Fruit fly (Drosophila melanogaster) ovary, adult (tissue): ENCODE data around the gene Faa.

ENCODE experiments used
- CG17801 ChIP-seq: fragments of 200-800 bp; optimal IDR thresholded peaks from 2 replicates; lab custom pipeline; 2019; ENCODE audit warnings: missing biosample characterization, mild to moderate bottlenecking, missing genetic modification characterization, moderate library complexity; ENCODE audit not compliant: partially characterized antibody

The Faa gene

dm6 chr3L:4103258-4104247, 29.8 kb upstream of the Faa start, which contains the start of gene Fit1:
TSS of gene Fit1 (plus strand) at chr3L:4103564.
- TF ChIP-seq CG17801 (GFP tag; lab: Kevin White, UChicago), result peak; percentile 35

dm6 chr3L:4102496-4103257, 28.9 kb upstream of the Faa start, which contains the start of gene CG14995:
TSS of gene CG14995 (minus strand) at chr3L:4103256.
- TF ChIP-seq CG17801 (GFP tag; lab: Kevin White, UChicago), result peak; percentile 72

- no peak for TF ChIP-seq CG17801 (GFP tag; lab: Kevin White, UChicago)
These were observed 25.4 kb upstream of the Faa start for dm6 chr3L:4099194-4099593.

dm6 chr3L:4096546-4096945, 22.8 kb upstream of the Faa start:
- TF ChIP-seq CG17801 (GFP tag; lab: Kevin White, UChicago), result no peak

dm6 chr3L:4092705-4093257, 19.0 kb upstream of the Faa start, which contains the start of gene CG14990:
TSS of gene CG14990 (plus strand) at chr3L:4093207.
- no peak for TF ChIP-seq CG17801 (GFP tag; lab: Kevin White, UChicago)

dm6 chr3L:4088694-4089190, 15.0 kb upstream of the Faa start, which contains the start of gene Gad1:
TSS of gene Gad1 (minus strand) at chr3L:4088744.
- TF ChIP-seq CG17801 (GFP tag; lab: Kevin White, UChicago), result no peak

- TF ChIP-seq CG17801 (GFP tag; lab: Kevin White, UChicago), result no peak
These were observed 13.5 kb upstream of the Faa start, which contains the start of gene CG14989 for dm6 chr3L:4087281-4087680. TSS of gene CG14989 (plus strand) at chr3L:4087581.

- no peak for TF ChIP-seq CG17801 (GFP tag; lab: Kevin White, UChicago)
These were observed 12.1 kb upstream of the Faa start for dm6 chr3L:4085867-4086266.

dm6 chr3L:4083442-4083841, 9.7 kb upstream of the Faa start:
- TF ChIP-seq CG17801 (GFP tag; lab: Kevin White, UChicago), result no peak

- no peak for TF ChIP-seq CG17801 (GFP tag; lab: Kevin White, UChicago)
These were observed 7.5 kb upstream of the Faa start for dm6 chr3L:4081243-4081642.

- TF ChIP-seq CG17801 (GFP tag; lab: Kevin White, UChicago), result no peak
These were observed 6.5 kb upstream of the Faa start for dm6 chr3L:4080278-4080677.

- TF ChIP-seq CG17801 (GFP tag; lab: Kevin White, UChicago), result no peak
These were observed 3.2 kb upstream of the Faa start for dm6 chr3L:4076907-4077306.

dm6 chr3L:4072717-4073116, 1.0 kb downstream of the Faa start:
- TF ChIP-seq CG17801 (GFP tag; lab: Kevin White, UChicago), result no peak

dm6 chr3L:4071561-4072049, 2.1 kb downstream of the Faa start, which contains the start of gene wit:
TSS of gene wit (minus strand) at chr3L:4071717.
- TF ChIP-seq CG17801 (GFP tag; lab: Kevin White, UChicago), result peak; percentile 66
